Fruit fly (Drosophila melanogaster) whole organism: ENCODE measurements around the gene Pif1A.

ENCODE experiments used
- CG8478 ChIP-seq: fragments of >200 bp; optimal IDR thresholded peaks from 2 replicates; lab custom pipeline; 2018; ENCODE audit warnings: inconsistent platforms
- Dll ChIP-seq: fragments of >200 bp; optimal IDR thresholded peaks from 2 replicates; lab custom pipeline; 2017
- EcR ChIP-seq, 2 experiments: fragments of >200 bp; optimal IDR thresholded peaks; 2 replicates each; lab custom pipeline; 2017; ENCODE audit warnings: missing biosample characterization in 2 of 2, missing genetic modification characterization in 2 of 2, missing genetic modification reagents in 2 of 2
- pan ChIP-seq: fragments of >200 bp; optimal IDR thresholded peaks from 2 replicates; lab custom pipeline; 2017
- psq ChIP-seq: fragments of >200 bp; optimal IDR thresholded peaks from 2 replicates; lab custom pipeline; 2017
- usp ChIP-seq: fragments of >200 bp; optimal IDR thresholded peaks from 2 replicates; lab custom pipeline; 2017; ENCODE audit warnings: missing biosample characterization, missing genetic modification characterization, mixed read lengths

The Pif1A gene

dm6 chr3R:8792463-8793175 lies 8.4 kb downstream of the Pif1A start:
- TF ChIP-seq Dll (lab: Kevin White, UChicago) (peak; percentile 16), pan (lab: Kevin White, UChicago) (peak; percentile 39), psq (no peak)

- TF ChIP-seq usp (GFP tag; lab: Kevin White, UChicago) (no peak), EcR (GFP tag; optimal IDR thresholded peaks at IDR 0.05; lab: Kevin White, UChicago) (no peak)
Observed at dm6 chr3R:8788722-8789400, 12.1 kb downstream of the Pif1A start.

dm6 chr3R:8787538-8788282 lies 13.3 kb downstream of the Pif1A start:
- TF ChIP-seq Dll (lab: Kevin White, UChicago) (no peak), usp (GFP tag; lab: Kevin White, UChicago) (no peak), CG8478 (lab: Kevin White, UChicago) (no peak), psq (no peak), EcR (GFP tag; optimal IDR thresholded peaks at IDR 0.05; lab: Kevin White, UChicago) (no peak), pan (lab: Kevin White, UChicago) (no peak)

dm6 chr3R:8785451-8785850 lies 15.5 kb downstream of the Pif1A start:
- no peak for TF ChIP-seq Dll (lab: Kevin White, UChicago)
- no peak for TF ChIP-seq pan (lab: Kevin White, UChicago)
- TF ChIP-seq CG8478 (lab: Kevin White, UChicago), result no peak
- TF ChIP-seq psq, result no peak
- no peak for TF ChIP-seq EcR (GFP tag; optimal IDR thresholded peaks at IDR 0.05; lab: Kevin White, UChicago)
- TF ChIP-seq usp (GFP tag; lab: Kevin White, UChicago), result no peak

- TF ChIP-seq usp (GFP tag; lab: Kevin White, UChicago) (no peak), Dll (lab: Kevin White, UChicago) (no peak), psq (no peak), EcR (GFP tag; optimal IDR thresholded peaks at IDR 0.05; lab: Kevin White, UChicago) (no peak), pan (lab: Kevin White, UChicago) (no peak), CG8478 (lab: Kevin White, UChicago) (no peak)
Observed at dm6 chr3R:8784788-8785187, 16.2 kb downstream of the Pif1A start.

dm6 chr3R:8780689-8781088 lies 20.3 kb downstream of the Pif1A start, which contains the start of gene CG33189:
CG33189 (minus strand) TSS chr3R:8780789.
- no peak for TF ChIP-seq EcR (GFP tag; optimal IDR thresholded peaks at IDR 0.05; lab: Kevin White, UChicago)
- TF ChIP-seq Dll (lab: Kevin White, UChicago), result no peak
- no peak for TF ChIP-seq CG8478 (lab: Kevin White, UChicago)
- no peak for TF ChIP-seq psq
- TF ChIP-seq pan (lab: Kevin White, UChicago), result no peak
- TF ChIP-seq usp (GFP tag; lab: Kevin White, UChicago), result no peak

- TF ChIP-seq usp (GFP tag; lab: Kevin White, UChicago) (no peak), Dll (lab: Kevin White, UChicago) (no peak), EcR (GFP tag; optimal IDR thresholded peaks at IDR 0.05; lab: Kevin White, UChicago) (no peak), psq (no peak), CG8478 (lab: Kevin White, UChicago) (no peak), pan (lab: Kevin White, UChicago) (no peak)
Observed at dm6 chr3R:8779823-8780222, 21.2 kb downstream of the Pif1A start, which contains the start of gene CG33191. CG33191 (minus strand) TSS chr3R:8779923.

dm6 chr3R:8773135-8773534 lies 27.8 kb downstream of the Pif1A start, which contains the start of gene CG34301:
CG34301 (plus strand) TSS chr3R:8773435.
- no peak for TF ChIP-seq CG8478 (lab: Kevin White, UChicago)
- TF ChIP-seq psq, result no peak
- TF ChIP-seq pan (lab: Kevin White, UChicago), result no peak
- no peak for TF ChIP-seq usp (GFP tag; lab: Kevin White, UChicago)
- no peak for TF ChIP-seq Dll (lab: Kevin White, UChicago)
- no peak for TF ChIP-seq EcR (GFP tag; optimal IDR thresholded peaks at IDR 0.05; lab: Kevin White, UChicago)

- TF ChIP-seq CG8478 (lab: Kevin White, UChicago), result no peak
- no peak for TF ChIP-seq pan (lab: Kevin White, UChicago)
- TF ChIP-seq Dll (lab: Kevin White, UChicago), result no peak
- TF ChIP-seq usp (GFP tag; lab: Kevin White, UChicago), result no peak
- no peak for TF ChIP-seq psq
- no peak for TF ChIP-seq EcR (GFP tag; optimal IDR thresholded peaks at IDR 0.05; lab: Kevin White, UChicago)
Observed at dm6 chr3R:8772591-8772990, 28.4 kb downstream of the Pif1A start, which contains the start of gene CG13318. CG13318 (minus strand) TSS chr3R:8772691.

- TF ChIP-seq psq, result no peak
- no peak for TF ChIP-seq Dll (lab: Kevin White, UChicago)
- no peak for TF ChIP-seq CG8478 (lab: Kevin White, UChicago)
- TF ChIP-seq pan (lab: Kevin White, UChicago), result no peak
- no peak for TF ChIP-seq usp (GFP tag; lab: Kevin White, UChicago)
- TF ChIP-seq EcR (GFP tag; optimal IDR thresholded peaks at IDR 0.05; lab: Kevin White, UChicago), result no peak
Observed at dm6 chr3R:8769094-8769493, 31.9 kb downstream of the Pif1A start, which contains the start of gene CG8236. CG8236 (plus strand) TSS chr3R:8769394.

- TF ChIP-seq usp (GFP tag; lab: Kevin White, UChicago), result no peak
Observed at dm6 chr3R:8767998-8768397, 33.0 kb downstream of the Pif1A start, which contains the start of the genes CG34135 and CG11768. CG34135 (minus strand) TSS chr3R:8768191. CG11768 (minus strand) TSS chr3R:8768200.
